In the genomic region with DNA sequence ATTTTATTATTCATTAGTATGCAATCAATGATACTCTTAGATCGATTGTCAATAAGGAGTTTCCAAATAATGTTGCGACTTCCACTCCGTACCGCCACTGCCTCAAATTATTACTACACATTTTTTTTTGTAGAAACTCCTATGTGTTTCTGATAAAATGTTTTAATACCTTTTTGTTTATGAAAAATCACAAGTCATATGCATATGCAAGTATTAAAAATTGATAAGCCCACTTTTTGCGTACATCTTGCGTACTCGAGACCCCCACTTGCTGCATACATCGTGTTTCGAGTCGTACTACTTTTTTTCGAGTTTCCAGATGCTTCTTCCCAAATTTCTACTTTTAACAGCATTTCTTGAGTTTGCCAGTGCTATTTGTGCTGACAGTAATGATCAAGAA, we compare ENCODE assay signal across 4 worm cellular contexts.
TF ChIP-seq lines count a peak whose summit lies in the region.

A gene (plus strand): TSS at position 234 of the 400 bp plus-strand sequence.

TF ChIP-seq in whole organism, L1 larva, 84 proteins besides CTCF, POLR2A, EP300 and RAD21:
- TF ChIP-seq elt-2 (tag; optimal IDR thresholded peaks at IDR 0.05; lab: Kevin White, UChicago), result peak; percentile 82
- TF ChIP-seq ztf-11 (tag; optimal IDR thresholded peaks at IDR 0.05; lab: Kevin White, UChicago), result no peak
- TF ChIP-seq aha-1 (tag; optimal IDR thresholded peaks at IDR 0.05; lab: Kevin White, UChicago), result no peak
- TF ChIP-seq lin-35 (GFP tag; optimal IDR thresholded peaks at IDR 0.05; lab: Kevin White, UChicago), result peak in 1 of 2 experiments; percentile 2
- no peak for TF ChIP-seq zip-4 (GFP tag; optimal IDR thresholded peaks at IDR 0.05; lab: Kevin White, UChicago)
- TF ChIP-seq nhr-11 (tag; optimal IDR thresholded peaks at IDR 0.05; lab: Kevin White, UChicago), result no peak
- TF ChIP-seq nhr-237 (tag; optimal IDR thresholded peaks at IDR 0.05; lab: Kevin White, UChicago), result no peak
- no peak for TF ChIP-seq fkh-10 (GFP tag; optimal IDR thresholded peaks at IDR 0.05; lab: Kevin White, UChicago)
- no peak for TF ChIP-seq ceh-88 (GFP tag; IDR thresholded peaks at IDR 0.05; lab: Robert Waterston, UW)
- TF ChIP-seq nhr-12 (tag; optimal IDR thresholded peaks at IDR 0.05; lab: Kevin White, UChicago), result no peak
TF ChIP-seq in whole organism, L1 larva: peak in this region for 2.

TF ChIP-seq in whole organism, L2 larva, 48 proteins besides CTCF, POLR2A, EP300 and RAD21:
- peak; percentile 41 for TF ChIP-seq fos-1 (tag; optimal IDR thresholded peaks at IDR 0.05; lab: Kevin White, UChicago)
- no peak for TF ChIP-seq elt-3 (tag; optimal IDR thresholded peaks at IDR 0.05; lab: Kevin White, UChicago)
- peak; percentile 52 for TF ChIP-seq sma-9 (GFP tag; optimal IDR thresholded peaks at IDR 0.05; lab: Kevin White, UChicago)
- no peak for TF ChIP-seq sma-9 (tag; optimal IDR thresholded peaks at IDR 0.05; lab: Kevin White, UChicago)

TF ChIP-seq in whole organism, L3 larva, 47 proteins besides CTCF, POLR2A, EP300 and RAD21:
- TF ChIP-seq lin-39 (tag; optimal IDR thresholded peaks at IDR 0.05; lab: Kevin White, UChicago) (no peak), skn-1 (tag; optimal IDR thresholded peaks at IDR 0.05; lab: Kevin White, UChicago) (no peak), elt-2 (tag; optimal IDR thresholded peaks at IDR 0.05; lab: Kevin White, UChicago) (peak; percentile 63), pqm-1 (tag; optimal IDR thresholded peaks at IDR 0.05; lab: Kevin White, UChicago) (peak; percentile 25), nhr-67 (tag; optimal IDR thresholded peaks at IDR 0.05; lab: Kevin White, UChicago) (no peak)
TF ChIP-seq in whole organism, L3 larva: peak in this region for 2.

TF ChIP-seq in whole organism, L4 larva, 104 proteins besides CTCF, POLR2A, EP300 and RAD21:
- TF ChIP-seq nhr-28 (tag; optimal IDR thresholded peaks at IDR 0.05; lab: Kevin White, UChicago) (peak; percentile 74), nhr-6 (tag; optimal IDR thresholded peaks at IDR 0.05; lab: Kevin White, UChicago) (no peak), daf-16 (GFP tag; optimal IDR thresholded peaks at IDR 0.05; lab: Kevin White, UChicago) (no peak), daf-16 (tag; optimal IDR thresholded peaks at IDR 0.05; lab: Kevin White, UChicago) (peak; percentile 51), dmd-6 (GFP tag; IDR thresholded peaks at IDR 0.05; lab: Robert Waterston, UW) (peak; percentile 36; the same call in 1 of the 2 replicates), egl-43 (GFP tag; IDR thresholded peaks at IDR 0.05; lab: Robert Waterston, UW) (no peak), daf-8 (GFP tag; IDR thresholded peaks at IDR 0.05; lab: Robert Waterston, UW) (no peak), jun-1 (tag; optimal IDR thresholded peaks at IDR 0.05; lab: Kevin White, UChicago) (no peak), F37D6.2 (tag; optimal IDR thresholded peaks at IDR 0.05; lab: Kevin White, UChicago) (no peak), pqm-1 (tag; optimal IDR thresholded peaks at IDR 0.05; lab: Kevin White, UChicago) (peak; percentile 3), ceh-82 (tag; optimal IDR thresholded peaks at IDR 0.05; lab: Kevin White, UChicago) (no peak), nhr-77 (tag; optimal IDR thresholded peaks at IDR 0.05; lab: Kevin White, UChicago) (peak; percentile 58), duxl-1 (tag; optimal IDR thresholded peaks at IDR 0.05; lab: Kevin White, UChicago; ENCODE audit: poor library complexity) (no peak), ctbp-1 (GFP tag; IDR thresholded peaks at IDR 0.05; lab: Robert Waterston, UW) (no peak)
